Worm (Caenorhabditis elegans) whole organism, L4 larva: ENCODE results near the gene fbxc-54.

ENCODE experiments used
- nhr-10 ChIP-seq: fragments of 150-350 bp; optimal IDR thresholded peaks from 2 replicates; lab custom pipeline; 2014; ENCODE audit warnings: missing biosample characterization, missing genetic modification characterization
- nhr-77 ChIP-seq: fragments of 150-350 bp; optimal IDR thresholded peaks from 2 replicates; lab custom pipeline; 2014; ENCODE audit warnings: missing biosample characterization, missing genetic modification characterization
- spr-1 ChIP-seq: sonication (generic microtip); optimal IDR thresholded peaks from 2 replicates; lab custom pipeline; 2016; ENCODE audit warnings: mild to moderate bottlenecking, missing genetic modification characterization, missing compliant biosample characterization

DNA sequence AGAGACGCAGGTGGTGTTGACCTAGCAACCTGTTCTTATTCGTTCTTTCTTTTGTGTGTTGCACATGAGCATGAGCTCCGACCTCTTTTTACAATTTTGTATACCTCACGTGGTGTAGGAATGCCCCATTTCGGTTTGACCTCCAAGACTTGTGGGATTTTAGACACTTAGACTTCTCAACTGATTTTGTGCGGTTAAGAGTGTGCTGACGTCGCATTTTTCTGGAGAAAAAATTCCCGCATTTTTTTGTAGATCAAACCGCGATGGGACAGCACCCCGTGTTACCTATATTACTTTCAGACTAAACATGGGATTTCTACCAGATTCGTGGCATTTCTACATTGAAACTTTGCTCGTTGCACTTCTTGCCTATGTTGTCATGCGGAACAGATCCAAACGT, 19.8 kb downstream of the fbxc-54 start, which contains the start of gene sptl-1:
- TF ChIP-seq nhr-77 (tag; lab: Kevin White, UChicago), result no peak
- no peak for TF ChIP-seq spr-1
- no peak for TF ChIP-seq nhr-10 (tag; lab: Kevin White, UChicago)
